Worm (Caenorhabditis elegans) whole organism, L2 larva: Measurements from ENCODE around the gene cpr-6.

Experiments used
- alr-1 ChIP-seq: fragments of 150-350 bp; optimal IDR thresholded peaks from 2 replicates; lab custom pipeline; 2014; ENCODE audit warnings: missing biosample characterization, missing genetic modification characterization
- aly-2 ChIP-seq: fragments of 150-350 bp; optimal IDR thresholded peaks from 2 replicates; lab custom pipeline; 2014; ENCODE audit warnings: missing biosample characterization, missing genetic modification characterization

DNA sequence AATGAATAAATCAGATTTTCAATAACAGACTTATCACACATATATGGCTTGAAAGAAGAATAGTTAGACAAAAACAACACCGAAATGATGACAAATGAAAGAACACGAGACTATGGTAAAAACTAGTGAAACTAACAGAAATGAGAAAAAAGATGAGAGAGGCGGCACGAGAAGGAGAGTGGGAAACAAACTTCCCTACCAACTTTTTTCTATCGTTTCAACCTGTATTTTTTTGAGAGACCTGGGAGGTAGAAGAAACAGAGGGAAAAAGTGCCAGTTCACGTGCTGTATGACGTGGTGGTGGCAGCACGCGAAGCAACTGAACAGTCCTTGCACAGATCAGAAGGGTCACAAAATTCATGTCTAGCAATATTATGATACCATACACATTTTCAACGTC, 35.8 kb downstream of the cpr-6 start:
- TF ChIP-seq alr-1 (tag; lab: Kevin White, UChicago) (no peak), aly-2 (tag; lab: Kevin White, UChicago) (no peak)
